Fruit fly (Drosophila melanogaster) S2 (cell line): ENCODE data around the gene osk.

Source experiments
- CG8478 ChIP-seq: fragments of >200 bp; optimal IDR thresholded peaks from 2 replicates; lab custom pipeline; 2018
- CTCF ChIP-seq, 2 experiments: fragments of >200 bp; optimal IDR thresholded peaks; 2 replicates each; lab custom pipeline; 2018

- TF ChIP-seq CTCF (optimal IDR thresholded peaks at IDR 0.05; lab: Kevin White, UChicago) (no peak), CG8478 (lab: Kevin White, UChicago) (no peak)
Observed at dm6 chr3R:8926554-8926951, 8.4 kb upstream of the osk start.
